Fruit fly (Drosophila melanogaster): ENCODE data around the gene Cisd2.
A peak's percentile ranks its signal among the peaks of the same experiment; 100 is the strongest.

The Cisd2 gene

dm6 chr3R:29210091-29210490 is 13.1 kb downstream of the Cisd2 start:
- no peak for TF ChIP-seq CG8159 (tag; optimal IDR thresholded peaks at IDR 0.05)
- no peak for TF ChIP-seq CG15710 (tag; optimal IDR thresholded peaks at IDR 0.05)
- TF ChIP-seq CG32121 (GFP tag; IDR thresholded peaks at IDR 0.05), result no peak
- no peak for TF ChIP-seq EcR (GFP tag; optimal IDR thresholded peaks at IDR 0.05)
- TF ChIP-seq CG17806 (tag; optimal IDR thresholded peaks at IDR 0.05), result no peak
- TF ChIP-seq CG9948 (tag; optimal IDR thresholded peaks at IDR 0.05), result no peak

dm6 chr3R:29207996-29208395 is 15.2 kb downstream of the Cisd2 start:
- TF ChIP-seq CG32121 (GFP tag; IDR thresholded peaks at IDR 0.05), result peak; percentile 89
- TF ChIP-seq D1 (tag; optimal IDR thresholded peaks at IDR 0.05), result peak; percentile 37
- peak; percentile 84 for TF ChIP-seq CG17806 (tag; optimal IDR thresholded peaks at IDR 0.05)
- peak; percentile 81 for TF ChIP-seq rn (GFP tag; IDR thresholded peaks at IDR 0.05)
- peak; percentile 86 for TF ChIP-seq fd96Ca (GFP tag; IDR thresholded peaks at IDR 0.05)
- peak; percentile 88 for TF ChIP-seq Pif1A (GFP tag; optimal IDR thresholded peaks at IDR 0.05)
- peak; percentile 83 for TF ChIP-seq CG9948 (tag; optimal IDR thresholded peaks at IDR 0.05)
- TF ChIP-seq CG10348 (GFP tag; IDR thresholded peaks at IDR 0.05), result 0 out of 2 replicates have a peak, but pooled peaks have one; percentile 38
- peak; percentile 53 for TF ChIP-seq CG13204 (GFP tag; optimal IDR thresholded peaks at IDR 0.05)
- peak; percentile 90 for TF ChIP-seq CG4496 (GFP tag; IDR thresholded peaks at IDR 0.05)
- peak; percentile 90 for TF ChIP-seq CG14655 (GFP tag; optimal IDR thresholded peaks at IDR 0.05)
- TF ChIP-seq CG12605 (GFP tag; IDR thresholded peaks at IDR 0.05), result peak; percentile 87
- peak; percentile 38 for TF ChIP-seq Snoo (tag; optimal IDR thresholded peaks at IDR 0.05)
- peak; percentile 81 for TF ChIP-seq CG34367 (tag; optimal IDR thresholded peaks at IDR 0.05)
- TF ChIP-seq Ets98B (GFP tag; IDR thresholded peaks at IDR 0.05), result peak; percentile 93
- peak; percentile 63 for TF ChIP-seq gl (tag; optimal IDR thresholded peaks at IDR 0.05)
- TF ChIP-seq CG15710 (tag; optimal IDR thresholded peaks at IDR 0.05), result peak; percentile 78
- no peak for TF ChIP-seq EcR (GFP tag; optimal IDR thresholded peaks at IDR 0.05)
- TF ChIP-seq Pif1B (GFP tag; optimal IDR thresholded peaks at IDR 0.05), result peak; percentile 86
- TF ChIP-seq CG8301 (tag; optimal IDR thresholded peaks at IDR 0.05), result peak; percentile 92
- TF ChIP-seq CG8159 (tag; optimal IDR thresholded peaks at IDR 0.05), result peak; percentile 83

dm6 chr3R:29207012-29207656 is 16.1 kb downstream of the Cisd2 start:
- peak; percentile 80 for TF ChIP-seq EcR (GFP tag; optimal IDR thresholded peaks at IDR 0.05)
- TF ChIP-seq Pif1B (GFP tag; optimal IDR thresholded peaks at IDR 0.05), result peak; percentile 87
- TF ChIP-seq CG32121 (GFP tag; IDR thresholded peaks at IDR 0.05), result peak; percentile 84
- peak; percentile 95 for TF ChIP-seq CG14655 (GFP tag; optimal IDR thresholded peaks at IDR 0.05)
- TF ChIP-seq Ets98B (GFP tag; IDR thresholded peaks at IDR 0.05), result peak; percentile 92
- TF ChIP-seq CG17806 (tag; optimal IDR thresholded peaks at IDR 0.05), result peak; percentile 94
- TF ChIP-seq rn (GFP tag; IDR thresholded peaks at IDR 0.05), result peak; percentile 72
- TF ChIP-seq CG10348 (GFP tag; IDR thresholded peaks at IDR 0.05), result peak; percentile 52; the same call in 1 of the 2 replicates
- peak; percentile 85 for TF ChIP-seq CG12605 (GFP tag; IDR thresholded peaks at IDR 0.05)
- TF ChIP-seq gl (tag; optimal IDR thresholded peaks at IDR 0.05), result peak; percentile 77
- peak; percentile 84 for TF ChIP-seq Pif1A (GFP tag; optimal IDR thresholded peaks at IDR 0.05)
- peak; percentile 91 for TF ChIP-seq CG8301 (tag; optimal IDR thresholded peaks at IDR 0.05)
- TF ChIP-seq CG13204 (GFP tag; optimal IDR thresholded peaks at IDR 0.05), result peak; percentile 88
- peak; percentile 54 for TF ChIP-seq D1 (tag; optimal IDR thresholded peaks at IDR 0.05)
- TF ChIP-seq CG15710 (tag; optimal IDR thresholded peaks at IDR 0.05), result peak; percentile 94
- peak; percentile 92 for TF ChIP-seq fd96Ca (GFP tag; IDR thresholded peaks at IDR 0.05)
- peak; percentile 93 for TF ChIP-seq CG8159 (tag; optimal IDR thresholded peaks at IDR 0.05)
- TF ChIP-seq Snoo (tag; optimal IDR thresholded peaks at IDR 0.05), result peak; percentile 88
- peak; percentile 93 for TF ChIP-seq CG9948 (tag; optimal IDR thresholded peaks at IDR 0.05)
- TF ChIP-seq CG34367 (tag; optimal IDR thresholded peaks at IDR 0.05), result peak; percentile 89
- TF ChIP-seq CG4496 (GFP tag; IDR thresholded peaks at IDR 0.05), result peak; percentile 95

dm6 chr3R:29206198-29207011 is 16.8 kb downstream of the Cisd2 start:
- TF ChIP-seq Pif1B (GFP tag; optimal IDR thresholded peaks at IDR 0.05) (no peak), CG9948 (tag; optimal IDR thresholded peaks at IDR 0.05) (peak; percentile 15), fd96Ca (GFP tag; IDR thresholded peaks at IDR 0.05) (0 out of 3 replicates have a peak, but pooled peaks have one; percentile 6), CG14655 (GFP tag; optimal IDR thresholded peaks at IDR 0.05) (peak; percentile 33), CG8159 (tag; optimal IDR thresholded peaks at IDR 0.05) (peak; percentile 10), CG34367 (tag; optimal IDR thresholded peaks at IDR 0.05) (no peak), CG17806 (tag; optimal IDR thresholded peaks at IDR 0.05) (peak; percentile 19), CG8301 (tag; optimal IDR thresholded peaks at IDR 0.05) (peak; percentile 3)

- TF ChIP-seq CG15710 (tag; optimal IDR thresholded peaks at IDR 0.05) (peak; percentile 41), CG9948 (tag; optimal IDR thresholded peaks at IDR 0.05) (peak; percentile 37), Pif1B (GFP tag; optimal IDR thresholded peaks at IDR 0.05) (peak; percentile 55), CG34367 (tag; optimal IDR thresholded peaks at IDR 0.05) (peak; percentile 37), EcR (GFP tag; optimal IDR thresholded peaks at IDR 0.05) (no peak), CG4496 (GFP tag; IDR thresholded peaks at IDR 0.05) (peak; percentile 63; the same call in 2 of the 3 replicates), rn (GFP tag; IDR thresholded peaks at IDR 0.05) (0 out of 2 replicates have a peak, but pooled peaks have one; percentile 30), fd96Ca (GFP tag; IDR thresholded peaks at IDR 0.05) (peak; percentile 70; the same call in 2 of the 3 replicates), CG32121 (GFP tag; IDR thresholded peaks at IDR 0.05) (peak; percentile 72; the same call in 1 of the 2 replicates), Pif1A (GFP tag; optimal IDR thresholded peaks at IDR 0.05) (peak; percentile 54), CG8159 (tag; optimal IDR thresholded peaks at IDR 0.05) (peak; percentile 44), CG10348 (GFP tag; IDR thresholded peaks at IDR 0.05) (peak; percentile 51; the same call in 1 of the 2 replicates), CG13204 (GFP tag; optimal IDR thresholded peaks at IDR 0.05) (no peak), gl (tag; optimal IDR thresholded peaks at IDR 0.05) (no peak), CG8301 (tag; optimal IDR thresholded peaks at IDR 0.05) (peak; percentile 56), CG17806 (tag; optimal IDR thresholded peaks at IDR 0.05) (peak; percentile 43), Ets98B (GFP tag; IDR thresholded peaks at IDR 0.05) (peak; percentile 67), CG14655 (GFP tag; optimal IDR thresholded peaks at IDR 0.05) (peak; percentile 67), Snoo (tag; optimal IDR thresholded peaks at IDR 0.05) (no peak), CG12605 (GFP tag; IDR thresholded peaks at IDR 0.05) (no peak), D1 (tag; optimal IDR thresholded peaks at IDR 0.05) (no peak)
Measured at dm6 chr3R:29204612-29205480, 18.4 kb downstream of the Cisd2 start.

Measured in whole organism, pupa.